Worm (Caenorhabditis elegans) whole organism, midembryonic: Measurements from ENCODE around the gene Y17G9B.11.

Experiments used
- T22C8.4 ChIP-seq: fragments of 200-800 bp; sonication (Bioruptor generic); IDR thresholded peaks from 2 replicates; pipeline ENCODE4 v1.3.6; 2022; ENCODE audit warnings: missing genetic modification characterization, missing compliant biosample characterization
- cog-1 ChIP-seq: sonication (generic microtip); optimal IDR thresholded peaks from 2 replicates; lab custom pipeline; 2016; ENCODE audit warnings: missing genetic modification characterization, missing compliant biosample characterization
- flt-1 ChIP-seq: fragments of 200-800 bp; sonication (Bioruptor generic); IDR thresholded peaks from 2 replicates; pipeline ENCODE4 v1.3.6; 2022; ENCODE audit warnings: missing genetic modification characterization, missing compliant biosample characterization
- klf-2 ChIP-seq: fragments of 200-800 bp; sonication (Bioruptor generic); conservative IDR thresholded peaks from 2 replicates; pipeline ENCODE4 v1.3.6; 2022; ENCODE audit warnings: missing genetic modification reagents, missing genetic modification characterization, missing compliant biosample characterization
- med-1 ChIP-seq: sonication (generic microtip); optimal IDR thresholded peaks from 2 replicates; lab custom pipeline; 2017; ENCODE audit warnings: missing genetic modification characterization, mild to moderate bottlenecking, missing compliant biosample characterization, antibody characterized with exemption, missing genetic modification reagents; ENCODE audit not compliant: insufficient read depth
- ref-1 ChIP-seq: fragments of 200-800 bp; sonication (Bioruptor generic); conservative IDR thresholded peaks from 2 replicates; pipeline ENCODE4 v1.3.6; 2022; ENCODE audit warnings: missing genetic modification reagents, missing genetic modification characterization, missing compliant biosample characterization
- tab-1 ChIP-seq: fragments of 200-800 bp; sonication (Bioruptor generic); IDR thresholded peaks from 2 replicates; pipeline ENCODE4 v1.3.6; 2022; ENCODE audit warnings: missing genetic modification characterization, missing compliant biosample characterization
- ztf-23 ChIP-seq: fragments of 200-800 bp; sonication (Bioruptor generic); IDR thresholded peaks from 2 replicates; pipeline ENCODE4 v1.3.6; 2022; ENCODE audit warnings: missing genetic modification reagents, missing genetic modification characterization, missing compliant biosample characterization
- ztf-29 ChIP-seq: fragments of 200-800 bp; sonication (Bioruptor generic); IDR thresholded peaks from 2 replicates; pipeline ENCODE4 v1.3.6; 2022; ENCODE audit warnings: missing genetic modification reagents, missing genetic modification characterization, missing compliant biosample characterization

- no peak for TF ChIP-seq T22C8.4 (GFP tag; lab: Robert Waterston, UW)
- no peak for TF ChIP-seq flt-1 (GFP tag; lab: Robert Waterston, UW)
- no peak for TF ChIP-seq cog-1
- no peak for TF ChIP-seq klf-2 (GFP tag; lab: Robert Waterston, UW)
- no peak for TF ChIP-seq ref-1
- no peak for TF ChIP-seq ztf-29
- TF ChIP-seq med-1 (GFP tag; lab: Kevin White, UChicago) = no peak
- no peak for TF ChIP-seq tab-1
- no peak for TF ChIP-seq ztf-23
These were observed 19.6 kb downstream of the Y17G9B.11 start, which contains the start of gene R11E3.19 for ce11 chrIV:4776001-4776400.
